Worm (Caenorhabditis elegans) whole organism, L1 larva: Measurements from ENCODE around the gene F36G3.1.

ENCODE experiments used
- nhr-12 ChIP-seq: sonication (generic microtip); optimal IDR thresholded peaks from 2 replicates; lab custom pipeline; 2017; ENCODE audit warnings: missing biosample characterization, missing genetic modification characterization
- nhr-20 ChIP-seq: sonication (generic microtip); optimal IDR thresholded peaks from 2 replicates; lab custom pipeline; 2016; ENCODE audit warnings: mild to moderate bottlenecking, missing genetic modification characterization, missing compliant biosample characterization
- nhr-28 ChIP-seq: fragments of 150-350 bp; optimal IDR thresholded peaks from 2 replicates; lab custom pipeline; 2014; ENCODE audit warnings: missing biosample characterization, missing genetic modification characterization
- rnt-1 ChIP-seq: sonication (generic microtip); optimal IDR thresholded peaks from 2 replicates; lab custom pipeline; 2016; ENCODE audit warnings: mild to moderate bottlenecking, missing genetic modification characterization, moderate library complexity, missing compliant biosample characterization

DNA sequence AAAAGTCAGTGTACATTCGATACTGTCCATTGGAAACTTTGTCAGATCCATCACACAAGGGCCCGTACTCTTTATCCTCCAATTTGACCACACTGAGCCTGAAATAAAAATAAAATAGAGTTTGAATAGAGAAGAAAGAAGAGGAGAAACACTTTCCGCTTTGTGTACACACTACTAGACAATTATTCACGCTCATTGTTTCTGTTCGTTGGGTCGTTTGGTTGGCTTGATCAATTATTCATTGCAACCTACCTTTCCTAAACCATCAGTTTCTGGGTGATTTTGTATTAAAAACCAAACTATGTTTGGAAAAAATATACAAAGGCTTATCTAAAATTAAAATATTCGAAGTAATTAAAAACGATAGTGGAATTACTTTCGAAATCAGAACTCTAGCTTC is 15.7 kb upstream of the F36G3.1 start:
- TF ChIP-seq nhr-28 (tag; lab: Kevin White, UChicago) (no peak), nhr-12 (tag; lab: Kevin White, UChicago) (no peak), nhr-20 (tag; lab: Kevin White, UChicago) (no peak), rnt-1 (no peak)
